Fruit fly (Drosophila melanogaster) whole organism, embryonic: Measurements from ENCODE around the gene CG4382.

Experiments used
- B-H1 ChIP-seq: fragments of 200-800 bp; sonication (Bioruptor generic); IDR thresholded peaks from 3 replicates; pipeline ENCODE4 v1.3.6; 2022; ENCODE audit warnings: missing biosample characterization, missing genetic modification characterization
- CG17328 ChIP-seq: fragments of 200-800 bp; sonication (Bioruptor generic); IDR thresholded peaks from 2 replicates; pipeline ENCODE4 v1.3.6; 2022; ENCODE audit warnings: missing biosample characterization, missing genetic modification characterization
- CG17829 ChIP-seq: fragments of 200-800 bp; optimal IDR thresholded peaks from 2 replicates; lab custom pipeline; 2019; ENCODE audit warnings: missing biosample characterization, mild to moderate bottlenecking, missing genetic modification characterization, moderate library complexity
- CTCF ChIP-seq: fragments of 200-800 bp; sonication (Bioruptor generic); optimal IDR thresholded peaks from 2 replicates; lab custom pipeline; 2017; ENCODE audit warnings: missing biosample characterization, mild to moderate bottlenecking, missing genetic modification characterization, moderate library complexity
- Hr39 ChIP-seq: fragments of >200 bp; optimal IDR thresholded peaks from 2 replicates; lab custom pipeline; 2017
- NK7.1 ChIP-seq: fragments of 200-800 bp; sonication (Bioruptor generic); optimal IDR thresholded peaks from 3 replicates; lab custom pipeline; 2016; ENCODE audit warnings: missing biosample characterization, missing genetic modification characterization
- Nf-YC ChIP-seq: fragments of 200-800 bp; optimal IDR thresholded peaks from 3 replicates; lab custom pipeline; 2019; ENCODE audit warnings: missing biosample characterization, mild to moderate bottlenecking, missing genetic modification characterization, moderate library complexity
- al ChIP-seq: fragments of 200-800 bp; sonication (Bioruptor generic); IDR thresholded peaks from 2 replicates; pipeline ENCODE4 v1.3.6; 2022; ENCODE audit warnings: missing biosample characterization, missing genetic modification characterization
- bcd ChIP-seq: fragments of 200-800 bp; sonication (Bioruptor generic); optimal IDR thresholded peaks from 2 replicates; lab custom pipeline; 2017; ENCODE audit warnings: missing biosample characterization, mild to moderate bottlenecking, missing genetic modification characterization
- nau ChIP-seq: fragments of 200-800 bp; sonication (Bioruptor generic); optimal IDR thresholded peaks from 3 replicates; lab custom pipeline; 2017; ENCODE audit warnings: missing biosample characterization, mild to moderate bottlenecking, missing genetic modification characterization, missing genetic modification reagents
- tgo ChIP-seq: fragments of 200-800 bp; sonication (Bioruptor generic); IDR thresholded peaks from 3 replicates; pipeline ENCODE4 v1.3.6; 2022; ENCODE audit warnings: missing biosample characterization, missing genetic modification characterization
- twi ChIP-seq: fragments of 200-800 bp; optimal IDR thresholded peaks from 2 replicates; lab custom pipeline; 2019; ENCODE audit warnings: missing biosample characterization, mild to moderate bottlenecking, missing genetic modification characterization, moderate library complexity

dm6 chr2L:9579538-9579937 lies 21.1 kb downstream of the CG4382 start, which contains the start of gene CG31709:
- TF ChIP-seq Nf-YC (tag; lab: Kevin White, UChicago): no peak
- no peak for TF ChIP-seq tgo (GFP tag; lab: Robert Waterston, UW)
- no peak for TF ChIP-seq CG17829 (tag; lab: Kevin White, UChicago)
- no peak for TF ChIP-seq bcd
- TF ChIP-seq nau (GFP tag; lab: Kevin White, UChicago): no peak
- TF ChIP-seq al: no peak
- no peak for TF ChIP-seq Hr39 (lab: Kevin White, UChicago)
- TF ChIP-seq CTCF: no peak
- no peak for TF ChIP-seq CG17328 (GFP tag; lab: Robert Waterston, UW)
- no peak for TF ChIP-seq twi (tag; lab: Kevin White, UChicago)
- no peak for TF ChIP-seq NK7.1 (GFP tag; lab: Kevin White, UChicago)
- TF ChIP-seq B-H1 (GFP tag; lab: Robert Waterston, UW): no peak
